Worm (Caenorhabditis elegans) whole organism, young adult: ENCODE results near the gene stdh-1.

Experiments used
- F22D6.2 ChIP-seq: sonication (generic microtip); optimal IDR thresholded peaks from 2 replicates; lab custom pipeline; 2016; ENCODE audit warnings: mild to moderate bottlenecking, missing genetic modification characterization, missing compliant biosample characterization
- snpc-1.1 ChIP-seq: sonication (generic microtip); optimal IDR thresholded peaks from 2 replicates; lab custom pipeline; 2017; ENCODE audit warnings: missing genetic modification characterization, mild to moderate bottlenecking, missing compliant biosample characterization, antibody characterized with exemption, moderate library complexity, missing genotype, missing genetic modification reagents; ENCODE audit not compliant: insufficient read depth
- unc-130 ChIP-seq: sonication (generic microtip); optimal IDR thresholded peaks from 2 replicates; lab custom pipeline; 2016; ENCODE audit warnings: missing genetic modification reagents, missing genetic modification characterization, missing compliant biosample characterization

DNA sequence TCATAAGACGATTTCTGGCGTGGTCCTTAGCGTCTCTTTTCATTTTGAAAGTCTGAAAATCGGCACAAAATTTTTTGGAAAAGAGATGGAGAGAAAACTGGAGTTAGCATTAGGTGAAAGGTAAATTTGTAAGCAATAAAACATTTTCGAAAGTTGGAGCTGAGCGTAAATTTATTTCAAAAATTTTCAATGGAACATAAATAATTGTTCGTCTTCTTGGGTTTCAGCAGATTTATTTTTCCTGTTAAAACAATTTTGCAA lies 2.6 kb downstream of the stdh-1 start, which contains the start of gene C06B3.6:
- TF ChIP-seq unc-130 (GFP tag; lab: Kevin White, UChicago) (no peak), snpc-1.1 (tag; lab: Kevin White, UChicago) (no peak), F22D6.2 (tag; lab: Kevin White, UChicago) (no peak)
